Worm (Caenorhabditis elegans) whole organism, L2 larva: Measurements from ENCODE around the gene taap-1.
A peak's percentile ranks its signal among the peaks of the same experiment; 100 is the strongest.

Source experiments
- C34F6.9 ChIP-seq: fragments of 150-350 bp; optimal IDR thresholded peaks from 2 replicates; lab custom pipeline; 2014; ENCODE audit warnings: missing biosample characterization, missing genetic modification characterization
- F13H6.1 ChIP-seq: sonication (generic microtip); optimal IDR thresholded peaks from 2 replicates; lab custom pipeline; 2016; ENCODE audit warnings: missing genetic modification characterization, missing compliant biosample characterization
- R02D3.7 ChIP-seq: fragments of 150-350 bp; optimal IDR thresholded peaks from 2 replicates; lab custom pipeline; 2014; ENCODE audit warnings: missing biosample characterization, missing genetic modification characterization
- Y55F3AM.14 ChIP-seq: fragments of 200-800 bp; sonication (Bioruptor generic); optimal IDR thresholded peaks from 2 replicates; lab custom pipeline; 2018; ENCODE audit warnings: mild to moderate bottlenecking, missing genetic modification characterization, missing compliant biosample characterization
- ZK546.5 ChIP-seq: sonication (generic microtip); optimal IDR thresholded peaks from 2 replicates; lab custom pipeline; 2017; ENCODE audit warnings: missing biosample characterization, missing genetic modification characterization
- ama-1 ChIP-seq: fragments of 150-350 bp; optimal IDR thresholded peaks from 2 replicates; lab custom pipeline; 2018; ENCODE audit warnings: inconsistent platforms
- ceh-16 ChIP-seq: fragments of 150-350 bp; optimal IDR thresholded peaks from 2 replicates; lab custom pipeline; 2014; ENCODE audit warnings: missing biosample characterization, missing genetic modification characterization
- ceh-82 ChIP-seq: fragments of 150-350 bp; optimal IDR thresholded peaks from 2 replicates; lab custom pipeline; 2014; ENCODE audit warnings: missing biosample characterization, missing genetic modification characterization
- crh-2 ChIP-seq: sonication (generic microtip); optimal IDR thresholded peaks from 2 replicates; lab custom pipeline; 2017; ENCODE audit warnings: missing biosample characterization, missing genetic modification characterization
- elt-1 ChIP-seq: fragments of 150-350 bp; optimal IDR thresholded peaks from 2 replicates; lab custom pipeline; 2014; ENCODE audit warnings: missing biosample characterization, missing genetic modification characterization
- lin-13 ChIP-seq: fragments of 150-350 bp; optimal IDR thresholded peaks from 2 replicates; lab custom pipeline; 2014; ENCODE audit warnings: missing biosample characterization, missing genetic modification reagents, missing genetic modification characterization
- lin-39 ChIP-seq: fragments of 150-350 bp; optimal IDR thresholded peaks from 2 replicates; lab custom pipeline; 2014; ENCODE audit warnings: missing biosample characterization, missing genetic modification reagents, missing genetic modification characterization
- lsy-2 ChIP-seq, 2 experiments: fragments of 150-350 bp in 1 of 2; sonication (generic microtip) in 1 of 2; optimal IDR thresholded peaks; 2 replicates each; lab custom pipeline; 2014 to 2017; ENCODE audit warnings: missing biosample characterization in 2 of 2, missing genetic modification characterization in 2 of 2
- mab-5 ChIP-seq: fragments of 150-350 bp; optimal IDR thresholded peaks from 2 replicates; lab custom pipeline; 2014; ENCODE audit warnings: missing biosample characterization, missing genetic modification characterization
- mbf-1 ChIP-seq: sonication (generic microtip); optimal IDR thresholded peaks from 2 replicates; lab custom pipeline; 2017; ENCODE audit warnings: missing biosample characterization, missing genetic modification characterization
- mdl-1 ChIP-seq, 2 experiments: fragments of 150-350 bp in 1 of 2; sonication (generic microtip) in 1 of 2; optimal IDR thresholded peaks; 2 replicates each; lab custom pipeline; 2017; ENCODE audit warnings: missing biosample characterization in 2 of 2, missing genetic modification characterization in 2 of 2
- nhr-10 ChIP-seq: sonication (generic microtip); optimal IDR thresholded peaks from 2 replicates; lab custom pipeline; 2017; ENCODE audit warnings: missing biosample characterization, missing genetic modification characterization
- nhr-11 ChIP-seq: fragments of 150-350 bp; optimal IDR thresholded peaks from 2 replicates; lab custom pipeline; 2014; ENCODE audit warnings: missing biosample characterization, missing genetic modification characterization
- nhr-12 ChIP-seq: fragments of 150-350 bp; optimal IDR thresholded peaks from 2 replicates; lab custom pipeline; 2014; ENCODE audit warnings: missing biosample characterization, missing genetic modification characterization
- nhr-21 ChIP-seq: fragments of 150-350 bp; optimal IDR thresholded peaks from 2 replicates; lab custom pipeline; 2014; ENCODE audit warnings: missing biosample characterization, missing genetic modification characterization
- nhr-23 ChIP-seq: fragments of 150-350 bp; optimal IDR thresholded peaks from 2 replicates; lab custom pipeline; 2014; ENCODE audit warnings: missing biosample characterization, missing genetic modification reagents, missing genetic modification characterization
- nhr-237 ChIP-seq: fragments of 150-350 bp; optimal IDR thresholded peaks from 2 replicates; lab custom pipeline; 2014; ENCODE audit warnings: missing biosample characterization, missing genetic modification characterization
- nhr-25 ChIP-seq: fragments of 150-350 bp; sonication (generic microtip); optimal IDR thresholded peaks from 3 replicates; lab custom pipeline; 2014; ENCODE audit warnings: missing biosample characterization, missing genetic modification characterization
- nhr-6 ChIP-seq: fragments of 150-350 bp; optimal IDR thresholded peaks from 2 replicates; lab custom pipeline; 2014; ENCODE audit warnings: missing biosample characterization, missing genetic modification characterization
- peb-1 ChIP-seq: fragments of 150-350 bp; optimal IDR thresholded peaks from 2 replicates; lab custom pipeline; 2014; ENCODE audit warnings: missing biosample characterization, missing genetic modification characterization
- sem-4 ChIP-seq: fragments of 150-350 bp; optimal IDR thresholded peaks from 2 replicates; lab custom pipeline; 2014; ENCODE audit warnings: missing biosample characterization, missing genetic modification reagents, missing genetic modification characterization
- skn-1 ChIP-seq: sonication (generic microtip); optimal IDR thresholded peaks from 2 replicates; lab custom pipeline; 2017; ENCODE audit warnings: missing biosample characterization, missing genetic modification characterization
- sma-3 ChIP-seq: sonication (generic microtip); optimal IDR thresholded peaks from 2 replicates; lab custom pipeline; 2016; ENCODE audit warnings: missing genetic modification reagents, missing genetic modification characterization, missing compliant biosample characterization
- sma-9 ChIP-seq, 2 experiments: fragments of 150-350 bp in 1 of 2; sonication (generic microtip) in 1 of 2; optimal IDR thresholded peaks; 2 replicates each; lab custom pipeline; 2014 to 2016; ENCODE audit warnings: missing genetic modification characterization in 2 of 2, mild to moderate bottlenecking in 1 of 2, missing biosample characterization in 1 of 2, missing compliant biosample characterization in 1 of 2, missing genetic modification reagents in 1 of 2, moderate library complexity in 1 of 2
- unc-55 ChIP-seq: fragments of 150-350 bp; sonication (generic microtip); optimal IDR thresholded peaks from 3 replicates; lab custom pipeline; 2014; ENCODE audit warnings: missing biosample characterization, missing genetic modification reagents, missing genetic modification characterization
- ztf-1 ChIP-seq: fragments of 200-800 bp; sonication (Bioruptor generic); conservative IDR thresholded peaks from 2 replicates; pipeline ENCODE4 v1.3.6; 2022; ENCODE audit warnings: missing genetic modification characterization, missing compliant biosample characterization
- ztf-11 ChIP-seq: sonication (generic microtip); optimal IDR thresholded peaks from 2 replicates; lab custom pipeline; 2017; ENCODE audit warnings: missing biosample characterization, missing genetic modification characterization
- ztf-4 ChIP-seq: fragments of 150-350 bp; optimal IDR thresholded peaks from 2 replicates; lab custom pipeline; 2014; ENCODE audit warnings: missing biosample characterization, missing genetic modification characterization

taap-1 gene

ce11 chrII:8480166-8480565, 3.5 kb downstream of the taap-1 start, which contains the start of gene lact-4:
lact-4 (minus strand) TSS chrII:8480478.
- no peak for TF ChIP-seq nhr-23 (tag; lab: Kevin White, UChicago)
- TF ChIP-seq lin-39 (tag; lab: Kevin White, UChicago) = no peak
- TF ChIP-seq elt-1 (tag; lab: Kevin White, UChicago) = no peak
- no peak for TF ChIP-seq unc-55 (GFP tag; lab: Kevin White, UChicago)
- no peak for TF ChIP-seq nhr-6
- no peak for TF ChIP-seq sem-4 (tag; lab: Kevin White, UChicago)
- TF ChIP-seq crh-2 = no peak
- TF ChIP-seq nhr-12 (tag; lab: Kevin White, UChicago) = no peak
- TF ChIP-seq sma-9 (GFP tag; optimal IDR thresholded peaks at IDR 0.05; lab: Kevin White, UChicago) = no peak
- no peak for TF ChIP-seq sma-9 (tag; optimal IDR thresholded peaks at IDR 0.05; lab: Kevin White, UChicago)
- no peak for TF ChIP-seq nhr-11 (tag; lab: Kevin White, UChicago)

DNA sequence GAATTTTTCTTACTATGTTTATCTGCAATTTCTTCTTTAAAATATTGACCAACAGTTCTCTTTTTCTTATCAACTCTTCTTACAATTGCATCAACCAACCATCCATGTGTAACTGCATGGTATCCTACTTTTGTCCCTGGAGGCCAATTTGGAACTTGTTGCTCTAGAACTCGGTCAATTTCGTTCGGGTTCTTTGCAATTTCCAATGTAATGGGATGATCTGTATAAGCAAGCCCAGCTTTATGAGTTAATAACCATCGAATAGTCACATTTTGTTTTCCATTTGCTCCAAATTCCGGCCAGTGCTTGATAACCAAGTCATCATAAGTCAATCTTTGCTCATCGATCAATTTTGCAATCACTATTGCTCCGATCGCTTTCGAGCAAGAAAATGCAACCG, 4.3 kb downstream of the taap-1 start:
- TF ChIP-seq nhr-25 = no peak
- TF ChIP-seq nhr-10 (tag; lab: Kevin White, UChicago) = no peak
- peak; percentile 70 for TF ChIP-seq ama-1 (lab: Kevin White, UChicago)
- no peak for TF ChIP-seq peb-1 (tag; lab: Kevin White, UChicago)
- no peak for TF ChIP-seq nhr-11 (tag; lab: Kevin White, UChicago)

- TF ChIP-seq mbf-1 (tag; lab: Kevin White, UChicago) = no peak
- TF ChIP-seq C34F6.9 (tag; lab: Kevin White, UChicago) = no peak
- TF ChIP-seq sem-4 (tag; lab: Kevin White, UChicago) = no peak
- no peak for TF ChIP-seq ztf-1 (GFP tag; lab: Robert Waterston, UW)
- TF ChIP-seq ztf-11 (tag; lab: Kevin White, UChicago) = no peak
- no peak for TF ChIP-seq crh-2
- no peak for TF ChIP-seq lin-13 (GFP tag; lab: Kevin White, UChicago)
These were observed 8.3 kb downstream of the taap-1 start, which contains the start of the genes M05D6.1 and M05D6.3 for ce11 chrII:8475306-8475822. M05D6.1 (minus strand) TSS chrII:8475406. M05D6.3 (plus strand) TSS chrII:8475772.

- TF ChIP-seq lin-13 (GFP tag; lab: Kevin White, UChicago) = no peak
- no peak for TF ChIP-seq nhr-23 (tag; lab: Kevin White, UChicago)
- no peak for TF ChIP-seq sma-3 (GFP tag; lab: Kevin White, UChicago)
- TF ChIP-seq nhr-25 = no peak
- TF ChIP-seq C34F6.9 (tag; lab: Kevin White, UChicago) = no peak
- no peak for TF ChIP-seq ceh-16 (tag; lab: Kevin White, UChicago)
- no peak for TF ChIP-seq mab-5 (tag; lab: Kevin White, UChicago)
- TF ChIP-seq ama-1 (lab: Kevin White, UChicago) = no peak
- TF ChIP-seq crh-2 = no peak
- no peak for TF ChIP-seq ztf-1 (GFP tag; lab: Robert Waterston, UW)
- TF ChIP-seq nhr-21 (tag; lab: Kevin White, UChicago) = no peak
- no peak for TF ChIP-seq nhr-10 (tag; lab: Kevin White, UChicago)
- TF ChIP-seq lin-39 (tag; lab: Kevin White, UChicago) = no peak
- TF ChIP-seq nhr-237 (tag; lab: Kevin White, UChicago) = no peak
- no peak for TF ChIP-seq lsy-2 (tag; optimal IDR thresholded peaks at IDR 0.05; lab: Kevin White, UChicago)
These were observed 10.8 kb downstream of the taap-1 start for ce11 chrII:8472916-8473315.

ce11 chrII:8471139-8471538, 12.5 kb downstream of the taap-1 start, which contains the start of gene M05D6.8:
M05D6.8 (minus strand) TSS chrII:8471239.
- TF ChIP-seq C34F6.9 (tag; lab: Kevin White, UChicago) (no peak), nhr-237 (tag; lab: Kevin White, UChicago) (no peak), sem-4 (tag; lab: Kevin White, UChicago) (no peak), crh-2 (no peak), peb-1 (tag; lab: Kevin White, UChicago) (no peak), ama-1 (lab: Kevin White, UChicago) (no peak), ceh-16 (tag; lab: Kevin White, UChicago) (no peak), ZK546.5 (tag; lab: Kevin White, UChicago) (no peak), skn-1 (tag; lab: Kevin White, UChicago) (no peak), Y55F3AM.14 (GFP tag; lab: Kevin White, UChicago) (no peak), F13H6.1 (tag; lab: Kevin White, UChicago) (no peak), nhr-11 (tag; lab: Kevin White, UChicago) (no peak), mdl-1 (tag; optimal IDR thresholded peaks at IDR 0.05; lab: Kevin White, UChicago) (no peak), ceh-82 (tag; lab: Kevin White, UChicago) (no peak), R02D3.7 (tag; lab: Kevin White, UChicago) (no peak), mab-5 (tag; lab: Kevin White, UChicago) (no peak), ztf-4 (tag; lab: Kevin White, UChicago) (no peak), lin-13 (GFP tag; lab: Kevin White, UChicago) (no peak), nhr-23 (tag; lab: Kevin White, UChicago) (no peak)
